Worm (Caenorhabditis elegans) whole organism, L4 larva: ENCODE data around the gene T02C1.2.

ENCODE experiments used
- ama-1 ChIP-seq: fragments of 150-350 bp; optimal IDR thresholded peaks from 2 replicates; lab custom pipeline; 2014; ENCODE audit warnings: inconsistent platforms, mixed read lengths
- ceh-28 ChIP-seq: fragments of 150-350 bp; optimal IDR thresholded peaks from 2 replicates; lab custom pipeline; 2014; ENCODE audit warnings: missing biosample characterization, missing genetic modification reagents, missing genetic modification characterization
- dve-1 ChIP-seq: sonication (generic microtip); optimal IDR thresholded peaks from 2 replicates; lab custom pipeline; 2017; ENCODE audit warnings: antibody characterized with exemption, mild to moderate bottlenecking, missing genetic modification characterization, missing compliant biosample characterization; ENCODE audit not compliant: insufficient read depth
- fkh-10 ChIP-seq: fragments of 150-350 bp; optimal IDR thresholded peaks from 2 replicates; lab custom pipeline; 2014; ENCODE audit warnings: missing biosample characterization, missing genetic modification reagents, missing genetic modification characterization
- hif-1 ChIP-seq, 2 experiments: sonication (generic microtip); optimal IDR thresholded peaks; 2 replicates each; lab custom pipeline; 2016 to 2017; ENCODE audit warnings: missing compliant biosample characterization in 2 of 2, missing genetic modification characterization in 2 of 2, missing genetic modification reagents in 2 of 2, missing genotype in 2 of 2, mild to moderate bottlenecking in 1 of 2
- lin-13 ChIP-seq: fragments of 150-350 bp; optimal IDR thresholded peaks from 2 replicates; lab custom pipeline; 2014; ENCODE audit warnings: missing biosample characterization, missing genetic modification reagents, missing genetic modification characterization
- lin-39 ChIP-seq: fragments of 150-350 bp; optimal IDR thresholded peaks from 2 replicates; lab custom pipeline; 2014; ENCODE audit warnings: missing biosample characterization, missing genetic modification reagents, missing genetic modification characterization
- nhr-77 ChIP-seq: fragments of 150-350 bp; optimal IDR thresholded peaks from 2 replicates; lab custom pipeline; 2014; ENCODE audit warnings: missing biosample characterization, missing genetic modification characterization
- pqm-1 ChIP-seq: sonication (generic microtip); optimal IDR thresholded peaks from 2 replicates; lab custom pipeline; 2017; ENCODE audit warnings: missing biosample characterization, missing genetic modification characterization
- snpc-4 ChIP-seq: fragments of 150-350 bp; optimal IDR thresholded peaks from 2 replicates; lab custom pipeline; 2014; ENCODE audit warnings: missing biosample characterization, missing genetic modification characterization
- ztf-11 ChIP-seq: fragments of 150-350 bp; optimal IDR thresholded peaks from 2 replicates; lab custom pipeline; 2014; ENCODE audit warnings: missing biosample characterization, missing genetic modification characterization
- ztf-7 ChIP-seq: fragments of 150-350 bp; optimal IDR thresholded peaks from 2 replicates; lab custom pipeline; 2014; ENCODE audit warnings: missing biosample characterization, missing genetic modification characterization

ce11 chrIII:9228722-9229121 lies 22.1 kb upstream of the T02C1.2 start, which contains the start of gene rnr-1:
- TF ChIP-seq lin-39 (tag; lab: Kevin White, UChicago): no peak
- TF ChIP-seq nhr-77 (tag; lab: Kevin White, UChicago): no peak
- TF ChIP-seq pqm-1 (tag; lab: Kevin White, UChicago): no peak
- TF ChIP-seq hif-1 (tag; optimal IDR thresholded peaks at IDR 0.05; lab: Kevin White, UChicago): no peak
- TF ChIP-seq snpc-4 (tag; lab: Kevin White, UChicago): no peak
- no peak for TF ChIP-seq ceh-28 (tag; lab: Kevin White, UChicago)
- TF ChIP-seq fkh-10 (GFP tag; lab: Kevin White, UChicago): no peak
- no peak for TF ChIP-seq ztf-11 (tag; lab: Kevin White, UChicago)
- no peak for TF ChIP-seq ztf-7 (tag; lab: Kevin White, UChicago)
- no peak for TF ChIP-seq ama-1 (lab: Kevin White, UChicago)
- TF ChIP-seq dve-1 (tag; lab: Kevin White, UChicago): no peak
- no peak for TF ChIP-seq lin-13 (GFP tag; lab: Kevin White, UChicago)
